Worm (Caenorhabditis elegans) whole organism, early embryonic: ENCODE results near the gene cth-2.

Experiments used
- B0310.2 ChIP-seq: sonication (generic microtip); optimal IDR thresholded peaks from 2 replicates; lab custom pipeline; 2016; ENCODE audit warnings: mild to moderate bottlenecking, missing genetic modification characterization, missing compliant biosample characterization
- F13C5.2 ChIP-seq: sonication (generic microtip); optimal IDR thresholded peaks from 2 replicates; lab custom pipeline; 2017; ENCODE audit warnings: mild to moderate bottlenecking, missing genetic modification characterization, inconsistent platforms, missing compliant biosample characterization
- aly-1 ChIP-seq: sonication (generic microtip); optimal IDR thresholded peaks from 2 replicates; lab custom pipeline; 2016; ENCODE audit warnings: missing genetic modification characterization, missing compliant biosample characterization
- ama-1 ChIP-seq: fragments of 150-350 bp; optimal IDR thresholded peaks from 2 replicates; lab custom pipeline; 2014
- ceh-13 ChIP-seq: fragments of 200-800 bp; sonication (Bioruptor generic); optimal IDR thresholded peaks from 2 replicates; lab custom pipeline; 2018; ENCODE audit warnings: mild to moderate bottlenecking, missing genetic modification characterization, missing compliant biosample characterization
- ceh-36 ChIP-seq: sonication (generic microtip); optimal IDR thresholded peaks from 2 replicates; lab custom pipeline; 2016; ENCODE audit warnings: missing genetic modification characterization, inconsistent platforms, missing compliant biosample characterization
- ets-7 ChIP-seq: sonication (generic microtip); optimal IDR thresholded peaks from 2 replicates; lab custom pipeline; 2016; ENCODE audit warnings: missing genotype, missing genetic modification characterization, missing compliant biosample characterization
- flt-1 ChIP-seq: fragments of 200-800 bp; sonication (Bioruptor generic); IDR thresholded peaks from 2 replicates; pipeline ENCODE4 v1.3.6; 2022; ENCODE audit warnings: missing genetic modification characterization, missing compliant biosample characterization
- hmbx-1 ChIP-seq: sonication (generic microtip); optimal IDR thresholded peaks from 2 replicates; lab custom pipeline; 2016; ENCODE audit warnings: mild to moderate bottlenecking, missing genetic modification characterization, missing compliant biosample characterization
- hmg-4 ChIP-seq: fragments of 200-800 bp; sonication (Bioruptor generic); optimal IDR thresholded peaks from 2 replicates; lab custom pipeline; 2018; ENCODE audit warnings: mild to moderate bottlenecking, missing genetic modification characterization, missing compliant biosample characterization
- hnd-1 ChIP-seq: sonication (generic microtip); optimal IDR thresholded peaks from 2 replicates; lab custom pipeline; 2016; ENCODE audit warnings: missing genetic modification characterization, missing compliant biosample characterization
- pes-1 ChIP-seq: fragments of 200-800 bp; sonication (Bioruptor generic); IDR thresholded peaks from 2 replicates; pipeline ENCODE4 v1.3.6; 2022; ENCODE audit warnings: missing genetic modification reagents, missing genetic modification characterization, missing compliant biosample characterization
- scrt-1 ChIP-seq: fragments of 200-800 bp; sonication (Bioruptor generic); IDR thresholded peaks from 2 replicates; pipeline ENCODE4 v1.3.6; 2022; ENCODE audit warnings: missing genetic modification characterization, missing compliant biosample characterization
- sea-1 ChIP-seq: fragments of 200-800 bp; sonication (Bioruptor generic); conservative IDR thresholded peaks from 2 replicates; pipeline ENCODE4 v1.3.6; 2022; ENCODE audit warnings: missing genetic modification characterization, missing compliant biosample characterization
- tbx-11 ChIP-seq: fragments of 200-800 bp; sonication (Bioruptor generic); IDR thresholded peaks from 2 replicates; pipeline ENCODE4 v1.3.6; 2022; ENCODE audit warnings: missing genetic modification characterization, missing compliant biosample characterization
- tbx-37 ChIP-seq: fragments of 200-800 bp; sonication (Bioruptor generic); conservative IDR thresholded peaks from 2 replicates; pipeline ENCODE4 v1.3.6; 2022; ENCODE audit warnings: missing genetic modification reagents, missing genetic modification characterization, missing compliant biosample characterization
- tra-4 ChIP-seq: sonication (generic microtip); optimal IDR thresholded peaks from 2 replicates; lab custom pipeline; 2017; ENCODE audit warnings: missing genetic modification characterization, missing compliant biosample characterization

Gene cth-2

ce11 chrII:7065391-7065790 lies 7.6 kb upstream of the cth-2 start, which contains the start of gene nos-2:
nos-2 (plus strand) TSS chrII:7065618.
- TF ChIP-seq tbx-37 (GFP tag; lab: Robert Waterston, UW) = no peak
- TF ChIP-seq F13C5.2 = no peak
- no peak for TF ChIP-seq sea-1 (GFP tag; lab: Robert Waterston, UW)
- no peak for TF ChIP-seq hmbx-1 (tag; lab: Kevin White, UChicago)
- TF ChIP-seq tbx-11 = no peak
- TF ChIP-seq ceh-13 (GFP tag; lab: Kevin White, UChicago) = no peak
- no peak for TF ChIP-seq scrt-1 (GFP tag; lab: Robert Waterston, UW)
- no peak for TF ChIP-seq pes-1 (GFP tag; lab: Robert Waterston, UW)
- TF ChIP-seq tra-4 (tag; lab: Kevin White, UChicago) = no peak
- TF ChIP-seq ama-1 = no peak
- no peak for TF ChIP-seq hnd-1 (tag; lab: Kevin White, UChicago)
- no peak for TF ChIP-seq flt-1 (GFP tag; lab: Robert Waterston, UW)

DNA sequence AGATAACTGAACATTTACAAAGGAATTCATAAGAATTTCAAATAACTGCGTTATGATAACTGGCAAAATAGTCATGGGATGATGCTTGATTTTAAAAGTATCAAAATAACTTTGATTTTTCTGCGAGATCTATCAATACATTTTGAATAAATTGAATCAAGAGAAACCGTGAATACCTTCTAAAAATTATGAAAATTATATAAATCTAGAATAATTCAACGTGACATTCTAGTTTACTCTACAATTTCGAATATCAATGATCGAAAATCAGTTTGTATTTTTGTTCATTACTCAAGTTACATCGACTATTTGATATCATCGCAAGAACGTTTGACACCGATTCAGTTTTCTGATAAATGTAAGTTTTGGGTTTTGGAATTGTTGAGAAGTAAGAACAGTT lies 4.0 kb upstream of the cth-2 start, which contains the start of gene acs-6:
TSS of gene acs-6 (plus strand) at position 301 of the 400 bp plus-strand sequence.
- TF ChIP-seq pes-1 (GFP tag; lab: Robert Waterston, UW) = no peak
- TF ChIP-seq flt-1 (GFP tag; lab: Robert Waterston, UW) = no peak
- no peak for TF ChIP-seq tbx-37 (GFP tag; lab: Robert Waterston, UW)
- no peak for TF ChIP-seq ceh-36 (tag; lab: Kevin White, UChicago)
- no peak for TF ChIP-seq scrt-1 (GFP tag; lab: Robert Waterston, UW)
- no peak for TF ChIP-seq hmbx-1 (tag; lab: Kevin White, UChicago)
- TF ChIP-seq tra-4 (tag; lab: Kevin White, UChicago) = no peak
- TF ChIP-seq B0310.2 (tag; lab: Kevin White, UChicago) = no peak
- TF ChIP-seq F13C5.2 = no peak
- no peak for TF ChIP-seq tbx-11
- no peak for TF ChIP-seq ets-7 (tag; lab: Kevin White, UChicago)
- TF ChIP-seq hnd-1 (tag; lab: Kevin White, UChicago) = no peak
- TF ChIP-seq aly-1 = no peak
- TF ChIP-seq sea-1 (GFP tag; lab: Robert Waterston, UW) = no peak
- TF ChIP-seq ceh-13 (GFP tag; lab: Kevin White, UChicago) = no peak
- no peak for TF ChIP-seq ama-1
- no peak for TF ChIP-seq hmg-4 (GFP tag; lab: Kevin White, UChicago)

DNA sequence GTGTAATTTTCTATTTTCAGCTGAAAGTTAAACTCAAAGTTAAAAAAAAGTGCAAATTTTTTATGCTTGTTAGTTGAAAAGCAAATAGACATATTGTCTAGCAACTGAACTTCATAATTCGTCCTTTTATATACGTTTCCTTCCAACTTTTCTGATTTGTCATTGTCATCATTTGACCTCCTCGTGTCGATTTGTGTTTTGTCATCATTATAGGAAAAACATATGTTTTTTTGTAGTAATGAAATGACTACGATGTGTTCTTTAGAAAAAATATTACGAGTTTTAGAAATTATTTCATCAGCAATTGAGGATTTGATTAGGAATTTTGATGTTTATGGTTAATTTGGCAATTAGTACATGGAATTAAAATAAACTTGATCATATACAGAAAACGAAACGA lies 3.0 kb upstream of the cth-2 start:
- TF ChIP-seq sea-1 (GFP tag; lab: Robert Waterston, UW) (no peak), B0310.2 (tag; lab: Kevin White, UChicago) (no peak), tbx-37 (GFP tag; lab: Robert Waterston, UW) (no peak), aly-1 (no peak), pes-1 (GFP tag; lab: Robert Waterston, UW) (no peak), ets-7 (tag; lab: Kevin White, UChicago) (no peak), hmg-4 (GFP tag; lab: Kevin White, UChicago) (no peak), hmbx-1 (tag; lab: Kevin White, UChicago) (no peak), tra-4 (tag; lab: Kevin White, UChicago) (no peak), ama-1 (no peak), tbx-11 (no peak), flt-1 (GFP tag; lab: Robert Waterston, UW) (no peak), F13C5.2 (no peak), hnd-1 (tag; lab: Kevin White, UChicago) (no peak), scrt-1 (GFP tag; lab: Robert Waterston, UW) (no peak), ceh-13 (GFP tag; lab: Kevin White, UChicago) (no peak), ceh-36 (tag; lab: Kevin White, UChicago) (no peak)

DNA sequence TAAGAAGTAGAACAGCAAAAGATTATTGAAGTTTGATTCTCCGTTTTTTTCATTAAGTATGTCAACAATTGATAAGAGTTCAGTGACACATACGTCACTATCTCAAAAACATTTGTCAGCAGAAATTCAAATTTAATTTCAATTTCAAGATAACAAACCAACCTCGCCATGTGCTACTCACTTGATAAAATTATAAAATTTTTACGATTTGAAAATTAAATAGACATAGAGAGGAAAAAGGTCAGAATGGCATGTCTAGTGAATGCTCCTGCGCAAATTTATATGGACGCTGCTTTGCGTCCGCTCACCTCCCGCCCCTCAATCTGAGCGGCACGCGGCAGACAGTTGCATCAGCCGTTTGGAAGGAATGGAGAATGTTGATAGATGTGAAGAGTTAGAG lies 2.4 kb upstream of the cth-2 start:
- no peak for TF ChIP-seq pes-1 (GFP tag; lab: Robert Waterston, UW)
- no peak for TF ChIP-seq scrt-1 (GFP tag; lab: Robert Waterston, UW)
- no peak for TF ChIP-seq hnd-1 (tag; lab: Kevin White, UChicago)
- no peak for TF ChIP-seq B0310.2 (tag; lab: Kevin White, UChicago)
- no peak for TF ChIP-seq hmg-4 (GFP tag; lab: Kevin White, UChicago)
- TF ChIP-seq ets-7 (tag; lab: Kevin White, UChicago) = no peak
- TF ChIP-seq tbx-11 = no peak
- no peak for TF ChIP-seq sea-1 (GFP tag; lab: Robert Waterston, UW)

DNA sequence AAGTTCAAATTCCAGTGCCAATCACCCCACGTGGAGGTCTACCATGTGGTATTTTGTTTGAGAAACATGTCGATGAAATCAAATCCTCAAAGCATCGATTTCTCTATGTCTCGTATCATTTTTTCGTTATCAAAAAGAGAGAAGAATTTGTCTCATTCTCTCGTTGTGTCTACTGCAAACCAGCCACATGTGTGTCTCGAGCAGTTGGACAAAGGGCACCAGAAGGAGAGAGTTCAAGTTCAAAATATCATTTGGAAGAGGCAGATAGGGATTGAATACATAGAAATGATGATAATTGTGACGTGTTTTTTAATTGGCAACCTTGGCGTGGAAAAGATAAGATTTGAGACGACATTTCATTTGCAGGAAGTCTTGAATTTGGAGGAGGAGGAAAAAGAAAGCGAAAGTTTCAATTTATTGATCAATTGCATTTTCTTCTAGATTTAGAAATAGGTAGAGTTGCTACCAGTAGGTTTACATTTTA lies 1.6 kb upstream of the cth-2 start:
- TF ChIP-seq ceh-13 (GFP tag; lab: Kevin White, UChicago) (no peak), scrt-1 (GFP tag; lab: Robert Waterston, UW) (no peak), ceh-36 (tag; lab: Kevin White, UChicago) (no peak), hnd-1 (tag; lab: Kevin White, UChicago) (no peak), hmg-4 (GFP tag; lab: Kevin White, UChicago) (no peak), F13C5.2 (no peak), tra-4 (tag; lab: Kevin White, UChicago) (no peak), hmbx-1 (tag; lab: Kevin White, UChicago) (no peak), tbx-37 (GFP tag; lab: Robert Waterston, UW) (no peak), ama-1 (no peak), ets-7 (tag; lab: Kevin White, UChicago) (no peak), flt-1 (GFP tag; lab: Robert Waterston, UW) (no peak), aly-1 (no peak), tbx-11 (no peak), sea-1 (GFP tag; lab: Robert Waterston, UW) (no peak), B0310.2 (tag; lab: Kevin White, UChicago) (no peak)

DNA sequence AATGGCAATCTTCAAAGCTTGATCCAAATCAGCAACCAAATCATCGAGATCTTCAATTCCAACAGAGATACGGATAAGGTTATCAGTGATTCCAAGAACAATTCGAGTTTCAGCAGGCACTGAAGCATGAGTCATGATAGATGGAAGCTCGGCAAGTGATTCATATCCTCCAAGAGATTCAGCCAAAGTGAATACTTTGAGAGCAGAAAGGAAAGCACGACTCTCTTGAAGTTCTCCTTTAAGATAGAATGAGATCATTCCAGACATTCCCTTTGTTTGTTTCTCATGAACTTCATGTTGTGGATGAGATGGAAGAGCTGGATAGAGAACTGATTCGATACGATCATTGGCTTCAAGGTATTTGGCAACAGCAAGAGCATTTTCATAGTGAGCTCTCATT lies 1.4 kb downstream of the cth-2 start:
- TF ChIP-seq pes-1 (GFP tag; lab: Robert Waterston, UW) (no peak), ets-7 (tag; lab: Kevin White, UChicago) (no peak), B0310.2 (tag; lab: Kevin White, UChicago) (no peak), tbx-11 (no peak), ceh-13 (GFP tag; lab: Kevin White, UChicago) (no peak), aly-1 (no peak), ceh-36 (tag; lab: Kevin White, UChicago) (no peak), scrt-1 (GFP tag; lab: Robert Waterston, UW) (no peak), tra-4 (tag; lab: Kevin White, UChicago) (no peak), F13C5.2 (no peak), tbx-37 (GFP tag; lab: Robert Waterston, UW) (no peak), sea-1 (GFP tag; lab: Robert Waterston, UW) (no peak), flt-1 (GFP tag; lab: Robert Waterston, UW) (no peak), hmbx-1 (tag; lab: Kevin White, UChicago) (no peak), hnd-1 (tag; lab: Kevin White, UChicago) (no peak), ama-1 (no peak), hmg-4 (GFP tag; lab: Kevin White, UChicago) (no peak)
